Worm (Caenorhabditis elegans) whole organism, L4/young adult: ENCODE data around the gene T20D3.14.

Source experiments
- W03F9.2 ChIP-seq: fragments of 150-350 bp; optimal IDR thresholded peaks from 2 replicates; lab custom pipeline; 2014; ENCODE audit warnings: missing biosample characterization, missing genetic modification characterization
- him-1 ChIP-seq: sonication (generic microtip); optimal IDR thresholded peaks from 2 replicates; lab custom pipeline; 2016; ENCODE audit warnings: missing genotype, missing genetic modification reagents, missing genetic modification characterization, missing compliant biosample characterization

DNA sequence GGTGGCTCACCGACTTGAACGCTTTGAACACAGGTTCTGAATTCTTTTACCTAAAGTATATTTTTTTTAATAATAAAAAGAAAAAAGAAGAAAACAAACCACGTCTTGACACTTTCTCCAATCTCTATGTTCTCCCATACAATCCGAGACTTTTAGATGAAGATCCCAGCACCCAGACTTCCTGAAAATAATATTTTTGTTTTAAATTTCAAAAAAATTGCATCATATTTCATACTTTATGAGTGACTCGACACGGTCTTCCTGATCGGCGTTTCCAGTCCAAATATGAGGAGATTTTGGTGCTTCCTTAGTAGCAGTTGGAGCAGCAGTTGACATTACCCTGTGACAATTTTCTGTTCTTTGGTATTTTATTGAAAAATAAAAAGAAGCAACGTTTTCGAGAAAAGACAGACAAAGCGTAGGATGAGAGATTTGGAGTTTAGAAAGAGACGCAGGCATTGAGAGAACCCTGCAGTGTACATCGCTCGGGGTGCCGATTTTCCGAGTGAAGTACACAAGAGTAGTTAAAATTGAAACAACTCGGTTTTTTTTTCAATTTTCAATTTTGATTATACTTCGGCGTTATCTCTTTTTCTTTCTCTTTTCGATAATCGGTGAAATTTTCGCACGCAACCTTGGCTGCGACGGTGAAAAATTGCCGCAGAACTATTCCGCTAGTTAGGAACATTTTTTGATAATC lies at the start of gene T20D3.14, which contains the start of gene coa-4:
- no peak for TF ChIP-seq him-1 (tag; lab: Kevin White, UChicago)
- no peak for TF ChIP-seq W03F9.2 (tag; lab: Kevin White, UChicago)
